Worm (Caenorhabditis elegans): ENCODE data around the gene gba-4.
A peak's percentile ranks its signal among the peaks of the same experiment; 100 is the strongest.

The gba-4 gene

DNA sequence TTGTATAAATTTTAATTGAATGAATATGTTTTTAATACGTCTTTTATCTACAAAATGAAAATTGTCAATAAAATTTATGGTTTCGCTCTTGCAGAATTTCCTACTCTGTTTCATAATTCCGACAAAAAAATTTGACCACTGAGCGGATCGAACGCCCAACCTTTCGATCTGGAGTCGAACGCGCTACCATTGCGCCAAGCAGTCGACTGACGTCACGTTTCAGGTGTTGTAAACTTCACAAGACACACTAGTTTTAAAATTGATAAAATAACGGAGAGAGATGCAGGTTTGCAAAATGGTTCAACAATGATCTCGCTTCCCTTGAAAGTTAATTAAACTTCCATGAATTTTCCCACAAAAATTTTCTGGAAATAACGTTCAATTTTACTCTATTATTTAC, 6.5 kb downstream of the gba-4 start (continued):
- TF ChIP-seq B0019.2 (GFP tag; conservative IDR thresholded peaks at IDR 0.05), result no peak
- no peak for TF ChIP-seq Y79H2A.3 (GFP tag; conservative IDR thresholded peaks at IDR 0.05)
- peak; percentile 45 for TF ChIP-seq F23B12.7 (tag; optimal IDR thresholded peaks at IDR 0.05; ENCODE audit: insufficient read depth)
- no peak for TF ChIP-seq lag-1 (GFP tag; IDR thresholded peaks at IDR 0.05)
- TF ChIP-seq F52B5.7 (tag; optimal IDR thresholded peaks at IDR 0.05), result no peak
- no peak for TF ChIP-seq B0035.1 (tag; optimal IDR thresholded peaks at IDR 0.05)
- TF ChIP-seq ccch-3 (GFP tag; optimal IDR thresholded peaks at IDR 0.05), result no peak
- TF ChIP-seq madf-8 (GFP tag; conservative IDR thresholded peaks at IDR 0.05), result no peak
- TF ChIP-seq egl-44 (GFP tag; IDR thresholded peaks at IDR 0.05), result no peak
- TF ChIP-seq ztf-25 (GFP tag; IDR thresholded peaks at IDR 0.05), result no peak
- peak; percentile 55 for TF ChIP-seq rpc-1 (optimal IDR thresholded peaks at IDR 0.05)
- TF ChIP-seq rpc-1 (tag; optimal IDR thresholded peaks at IDR 0.05), result peak; percentile 79
- no peak for TF ChIP-seq dox-1 (GFP tag; IDR thresholded peaks at IDR 0.05)
- TF ChIP-seq D2030.7 (GFP tag; IDR thresholded peaks at IDR 0.05), result peak; percentile 45; the same call in 1 of the 2 replicates
- TF ChIP-seq F49E8.2 (tag; optimal IDR thresholded peaks at IDR 0.05; ENCODE audit: insufficient read depth), result no peak
- no peak for TF ChIP-seq attf-3 (GFP tag; conservative IDR thresholded peaks at IDR 0.05)
- TF ChIP-seq snpc-1.1 (tag; optimal IDR thresholded peaks at IDR 0.05; ENCODE audit: insufficient read depth), result peak; percentile 87
- TF ChIP-seq sea-2 (GFP tag; IDR thresholded peaks at IDR 0.05), result no peak
- TF ChIP-seq nhr-179 (tag; optimal IDR thresholded peaks at IDR 0.05), result no peak
- TF ChIP-seq hmg-20 (GFP tag; IDR thresholded peaks at IDR 0.05), result no peak
- no peak for TF ChIP-seq ztf-3 (GFP tag; optimal IDR thresholded peaks at IDR 0.05)
- TF ChIP-seq hsf-1 (GFP tag; IDR thresholded peaks at IDR 0.05), result no peak
- TF ChIP-seq bed-2 (GFP tag; IDR thresholded peaks at IDR 0.05), result no peak
- no peak for TF ChIP-seq lsl-1 (GFP tag; optimal IDR thresholded peaks at IDR 0.05)
- TF ChIP-seq F57A8.1 (GFP tag; optimal IDR thresholded peaks at IDR 0.05), result no peak
- TF ChIP-seq him-1 (tag; optimal IDR thresholded peaks at IDR 0.05), result peak; percentile 42
- no peak for TF ChIP-seq tbx-9 (tag; optimal IDR thresholded peaks at IDR 0.05; ENCODE audit: borderline replicate concordance)
- no peak for TF ChIP-seq egl-18 (GFP tag; IDR thresholded peaks at IDR 0.05)
- peak; percentile 83 for TF ChIP-seq snpc-4 (GFP tag; optimal IDR thresholded peaks at IDR 0.05)
- TF ChIP-seq snpc-4 (tag; optimal IDR thresholded peaks at IDR 0.05), result peak; percentile 71 to 93 (median 90)
- no peak for TF ChIP-seq rcor-1 (GFP tag; IDR thresholded peaks at IDR 0.05)
- TF ChIP-seq hmg-1.2 (GFP tag; IDR thresholded peaks at IDR 0.05), result no peak; the same call in 1 of the 2 replicates
- no peak for TF ChIP-seq ZK185.1 (tag; optimal IDR thresholded peaks at IDR 0.05; ENCODE audit: poor library complexity, severe bottlenecking)
- no peak for TF ChIP-seq B0336.3 (GFP tag; IDR thresholded peaks at IDR 0.05)
- TF ChIP-seq nhr-80 (tag; optimal IDR thresholded peaks at IDR 0.05), result peak; percentile 21
- TF ChIP-seq ceh-58 (GFP tag; IDR thresholded peaks at IDR 0.05), result no peak
- peak; percentile 87 for TF ChIP-seq tbp1 (GFP tag; optimal IDR thresholded peaks at IDR 0.05)
- no peak for TF ChIP-seq cebp-1 (GFP tag; IDR thresholded peaks at IDR 0.05)
- no peak for TF ChIP-seq cebp-1 (tag; optimal IDR thresholded peaks at IDR 0.05)
- TF ChIP-seq ceh-100 (GFP tag; IDR thresholded peaks at IDR 0.05), result no peak
- TF ChIP-seq lin-26 (GFP tag; IDR thresholded peaks at IDR 0.05), result no peak
- TF ChIP-seq ceh-40 (GFP tag; IDR thresholded peaks at IDR 0.05), result no peak
- no peak for TF ChIP-seq ceh-79 (tag; optimal IDR thresholded peaks at IDR 0.05)
- TF ChIP-seq snpc-3.4 (tag; optimal IDR thresholded peaks at IDR 0.05), result no peak
- TF ChIP-seq attf-5 (GFP tag; optimal IDR thresholded peaks at IDR 0.05), result no peak
- TF ChIP-seq pha-4 (tag; optimal IDR thresholded peaks at IDR 0.05), result no peak
- TF ChIP-seq Y56A3A.18 (GFP tag; IDR thresholded peaks at IDR 0.05), result no peak
- no peak for TF ChIP-seq F33H1.4 (GFP tag; IDR thresholded peaks at IDR 0.05)
- no peak for TF ChIP-seq somi-1 (GFP tag; optimal IDR thresholded peaks at IDR 0.05)
- TF ChIP-seq K11D2.4 (GFP tag; IDR thresholded peaks at IDR 0.05), result no peak

Measured in whole organism, young adult.